Worm (Caenorhabditis elegans) whole organism, L2 larva: Measurements from ENCODE around the gene ZK666.14.

Experiments
- ama-1 ChIP-seq: fragments of 150-350 bp; optimal IDR thresholded peaks from 2 replicates; lab custom pipeline; 2018; ENCODE audit warnings: inconsistent platforms
- ceh-82 ChIP-seq: fragments of 150-350 bp; optimal IDR thresholded peaks from 2 replicates; lab custom pipeline; 2014; ENCODE audit warnings: missing biosample characterization, missing genetic modification characterization
- egl-27 ChIP-seq: sonication (generic microtip); optimal IDR thresholded peaks from 3 replicates; lab custom pipeline; 2017; ENCODE audit warnings: missing biosample characterization, missing genetic modification reagents, missing genetic modification characterization
- fos-1 ChIP-seq: fragments of 150-350 bp; optimal IDR thresholded peaks from 2 replicates; lab custom pipeline; 2014; ENCODE audit warnings: missing biosample characterization, missing genetic modification characterization
- lin-13 ChIP-seq: fragments of 150-350 bp; optimal IDR thresholded peaks from 2 replicates; lab custom pipeline; 2014; ENCODE audit warnings: missing biosample characterization, missing genetic modification reagents, missing genetic modification characterization
- nhr-11 ChIP-seq: fragments of 150-350 bp; optimal IDR thresholded peaks from 2 replicates; lab custom pipeline; 2014; ENCODE audit warnings: missing biosample characterization, missing genetic modification characterization
- nhr-25 ChIP-seq: fragments of 150-350 bp; sonication (generic microtip); optimal IDR thresholded peaks from 3 replicates; lab custom pipeline; 2014; ENCODE audit warnings: missing biosample characterization, missing genetic modification characterization
- unc-62 ChIP-seq: fragments of 150-350 bp; optimal IDR thresholded peaks from 2 replicates; lab custom pipeline; 2014; ENCODE audit warnings: missing biosample characterization, missing genetic modification reagents, missing genetic modification characterization

ce11 chrII:10529218-10529751 lies 34.7 kb downstream of the ZK666.14 start:
- TF ChIP-seq egl-27: no peak
- no peak for TF ChIP-seq lin-13 (GFP tag; lab: Kevin White, UChicago)
- no peak for TF ChIP-seq ceh-82
- no peak for TF ChIP-seq unc-62 (GFP tag; lab: Kevin White, UChicago)
- TF ChIP-seq nhr-25 (tag; lab: Kevin White, UChicago): no peak
- TF ChIP-seq fos-1: no peak
- no peak for TF ChIP-seq nhr-11 (tag; lab: Kevin White, UChicago)
- TF ChIP-seq ama-1 (lab: Kevin White, UChicago): no peak
